Worm (Caenorhabditis elegans): ENCODE data around the gene Y41D4B.4.

Y41D4B.4 gene

ce11 chrIV:1649794-1650193 lies 10.1 kb upstream of the Y41D4B.4 start:
- TF ChIP-seq ama-1 (optimal IDR thresholded peaks at IDR 0.05), result no peak
- TF ChIP-seq ceh-36 (tag; optimal IDR thresholded peaks at IDR 0.05), result no peak
- TF ChIP-seq B0310.2 (tag; optimal IDR thresholded peaks at IDR 0.05), result no peak
- TF ChIP-seq pes-1 (GFP tag; IDR thresholded peaks at IDR 0.05), result no peak
- TF ChIP-seq aly-1 (tag; optimal IDR thresholded peaks at IDR 0.05), result no peak

- no peak for TF ChIP-seq ama-1 (optimal IDR thresholded peaks at IDR 0.05)
- TF ChIP-seq ceh-13 (GFP tag; optimal IDR thresholded peaks at IDR 0.05), result no peak
- TF ChIP-seq hmbx-1 (tag; optimal IDR thresholded peaks at IDR 0.05), result no peak
- TF ChIP-seq flt-1 (GFP tag; IDR thresholded peaks at IDR 0.05), result no peak
- no peak for TF ChIP-seq pes-1 (GFP tag; IDR thresholded peaks at IDR 0.05)
- TF ChIP-seq aly-1 (tag; optimal IDR thresholded peaks at IDR 0.05), result no peak
- no peak for TF ChIP-seq ets-7 (tag; optimal IDR thresholded peaks at IDR 0.05)
- TF ChIP-seq sea-1 (GFP tag; conservative IDR thresholded peaks at IDR 0.05), result no peak
- TF ChIP-seq F13C5.2 (tag; optimal IDR thresholded peaks at IDR 0.05), result no peak
- TF ChIP-seq hnd-1 (tag; optimal IDR thresholded peaks at IDR 0.05), result no peak
- TF ChIP-seq ceh-36 (tag; optimal IDR thresholded peaks at IDR 0.05), result no peak
- no peak for TF ChIP-seq tbx-37 (GFP tag; conservative IDR thresholded peaks at IDR 0.05)
- no peak for TF ChIP-seq scrt-1 (GFP tag; IDR thresholded peaks at IDR 0.05)
- no peak for TF ChIP-seq tra-4 (tag; optimal IDR thresholded peaks at IDR 0.05)
- TF ChIP-seq hmg-4 (GFP tag; optimal IDR thresholded peaks at IDR 0.05), result no peak
Measured at ce11 chrIV:1655312-1655711, 4.6 kb upstream of the Y41D4B.4 start.

- TF ChIP-seq ets-7 (tag; optimal IDR thresholded peaks at IDR 0.05) (no peak), tbx-11 (GFP tag; IDR thresholded peaks at IDR 0.05) (no peak), aly-1 (tag; optimal IDR thresholded peaks at IDR 0.05) (no peak)
Measured at ce11 chrIV:1657069-1657468, 2.8 kb upstream of the Y41D4B.4 start.

- peak; percentile 77 for TF ChIP-seq scrt-1 (GFP tag; IDR thresholded peaks at IDR 0.05)
- TF ChIP-seq ceh-13 (GFP tag; optimal IDR thresholded peaks at IDR 0.05), result no peak
- peak; percentile 64 for TF ChIP-seq tra-4 (tag; optimal IDR thresholded peaks at IDR 0.05)
- TF ChIP-seq tbx-11 (GFP tag; IDR thresholded peaks at IDR 0.05), result peak; percentile 62
- TF ChIP-seq F13C5.2 (tag; optimal IDR thresholded peaks at IDR 0.05), result peak; percentile 98
- TF ChIP-seq pes-1 (GFP tag; IDR thresholded peaks at IDR 0.05), result peak; percentile 83
- peak; percentile 70 for TF ChIP-seq ceh-36 (tag; optimal IDR thresholded peaks at IDR 0.05)
- peak; percentile 92 for TF ChIP-seq hmg-4 (GFP tag; optimal IDR thresholded peaks at IDR 0.05)
- TF ChIP-seq B0310.2 (tag; optimal IDR thresholded peaks at IDR 0.05), result peak; percentile 60
- TF ChIP-seq sea-1 (GFP tag; conservative IDR thresholded peaks at IDR 0.05), result peak; percentile 82
- TF ChIP-seq ets-7 (tag; optimal IDR thresholded peaks at IDR 0.05), result peak; percentile 67
- TF ChIP-seq aly-1 (tag; optimal IDR thresholded peaks at IDR 0.05), result no peak
- peak; percentile 70 for TF ChIP-seq tbx-37 (GFP tag; conservative IDR thresholded peaks at IDR 0.05)
- peak; percentile 66 for TF ChIP-seq hnd-1 (tag; optimal IDR thresholded peaks at IDR 0.05)
- TF ChIP-seq hmbx-1 (tag; optimal IDR thresholded peaks at IDR 0.05), result peak; percentile 52
- peak; percentile 83 for TF ChIP-seq flt-1 (GFP tag; IDR thresholded peaks at IDR 0.05)
- TF ChIP-seq ama-1 (optimal IDR thresholded peaks at IDR 0.05), result no peak
Measured at ce11 chrIV:1659045-1659741, 717 bp upstream of the Y41D4B.4 start, which contains the start of gene rps-28. Gene rps-28 (plus strand): TSS chrIV:1659691.

- TF ChIP-seq hmg-4 (GFP tag; optimal IDR thresholded peaks at IDR 0.05) (no peak), hnd-1 (tag; optimal IDR thresholded peaks at IDR 0.05) (no peak), F13C5.2 (tag; optimal IDR thresholded peaks at IDR 0.05) (no peak), ceh-13 (GFP tag; optimal IDR thresholded peaks at IDR 0.05) (no peak), sea-1 (GFP tag; conservative IDR thresholded peaks at IDR 0.05) (no peak), ceh-36 (tag; optimal IDR thresholded peaks at IDR 0.05) (no peak), flt-1 (GFP tag; IDR thresholded peaks at IDR 0.05) (no peak), ama-1 (optimal IDR thresholded peaks at IDR 0.05) (no peak), tra-4 (tag; optimal IDR thresholded peaks at IDR 0.05) (no peak), B0310.2 (tag; optimal IDR thresholded peaks at IDR 0.05) (no peak), pes-1 (GFP tag; IDR thresholded peaks at IDR 0.05) (no peak), tbx-11 (GFP tag; IDR thresholded peaks at IDR 0.05) (no peak), ets-7 (tag; optimal IDR thresholded peaks at IDR 0.05) (no peak)
Measured at ce11 chrIV:1660735-1661134, 825 bp downstream of the Y41D4B.4 start.

- no peak for TF ChIP-seq pes-1 (GFP tag; IDR thresholded peaks at IDR 0.05)
- no peak for TF ChIP-seq aly-1 (tag; optimal IDR thresholded peaks at IDR 0.05)
- no peak for TF ChIP-seq tbx-37 (GFP tag; conservative IDR thresholded peaks at IDR 0.05)
- no peak for TF ChIP-seq F13C5.2 (tag; optimal IDR thresholded peaks at IDR 0.05)
- no peak for TF ChIP-seq ceh-36 (tag; optimal IDR thresholded peaks at IDR 0.05)
- no peak for TF ChIP-seq ama-1 (optimal IDR thresholded peaks at IDR 0.05)
- TF ChIP-seq scrt-1 (GFP tag; IDR thresholded peaks at IDR 0.05), result no peak
- no peak for TF ChIP-seq tbx-11 (GFP tag; IDR thresholded peaks at IDR 0.05)
- TF ChIP-seq hnd-1 (tag; optimal IDR thresholded peaks at IDR 0.05), result no peak
- TF ChIP-seq hmg-4 (GFP tag; optimal IDR thresholded peaks at IDR 0.05), result no peak
- no peak for TF ChIP-seq B0310.2 (tag; optimal IDR thresholded peaks at IDR 0.05)
Measured at ce11 chrIV:1662872-1663271, 3.0 kb downstream of the Y41D4B.4 start.

- no peak for TF ChIP-seq sea-1 (GFP tag; conservative IDR thresholded peaks at IDR 0.05)
- no peak for TF ChIP-seq ets-7 (tag; optimal IDR thresholded peaks at IDR 0.05)
- TF ChIP-seq hnd-1 (tag; optimal IDR thresholded peaks at IDR 0.05), result no peak
- no peak for TF ChIP-seq ceh-36 (tag; optimal IDR thresholded peaks at IDR 0.05)
- no peak for TF ChIP-seq tbx-11 (GFP tag; IDR thresholded peaks at IDR 0.05)
- no peak for TF ChIP-seq tra-4 (tag; optimal IDR thresholded peaks at IDR 0.05)
- no peak for TF ChIP-seq ceh-13 (GFP tag; optimal IDR thresholded peaks at IDR 0.05)
- no peak for TF ChIP-seq hmg-4 (GFP tag; optimal IDR thresholded peaks at IDR 0.05)
- no peak for TF ChIP-seq F13C5.2 (tag; optimal IDR thresholded peaks at IDR 0.05)
- no peak for TF ChIP-seq aly-1 (tag; optimal IDR thresholded peaks at IDR 0.05)
- TF ChIP-seq flt-1 (GFP tag; IDR thresholded peaks at IDR 0.05), result no peak
Measured at ce11 chrIV:1672398-1672797, 12.5 kb downstream of the Y41D4B.4 start, which contains the start of gene Y41D4B.1. Gene Y41D4B.1 (plus strand): TSS chrIV:1672698.
